In the genomic region with DNA sequence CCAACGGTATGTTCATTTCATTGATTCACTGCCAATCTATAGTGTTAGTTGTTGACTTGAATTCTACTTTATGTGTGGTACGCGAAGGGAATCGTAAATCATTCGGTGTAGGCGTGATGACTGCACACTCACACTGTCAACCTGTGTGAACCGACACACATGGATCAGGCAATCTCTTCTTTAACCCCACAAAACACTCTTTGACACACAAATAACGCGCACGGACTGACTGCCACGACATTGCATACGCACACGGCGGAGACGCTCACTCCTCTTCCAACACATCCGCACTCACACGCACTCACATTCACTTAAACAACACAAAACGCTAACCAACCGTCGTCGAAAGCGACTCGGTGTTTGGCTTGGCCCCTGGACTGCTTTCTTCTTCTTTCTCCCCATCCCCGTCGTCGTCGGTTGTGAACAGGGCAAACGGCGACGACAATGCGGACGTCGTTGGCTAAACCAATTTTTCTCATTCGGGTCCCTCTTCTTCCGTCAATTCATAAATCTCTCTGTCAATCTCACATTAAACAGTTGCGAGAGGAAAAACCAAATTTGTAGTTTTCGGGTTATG, we compare ENCODE assay signal across 8 worm cellular contexts.
TF ChIP-seq lines count a peak whose summit lies in the region.

No protein-coding gene starts in this region.

TF ChIP-seq in whole organism, L1 larva, 84 proteins besides CTCF, POLR2A, EP300 and RAD21 (continues in another document):
- TF ChIP-seq elt-3 (tag; optimal IDR thresholded peaks at IDR 0.05; lab: Kevin White, UChicago) (peak in 1 of 6 experiments; percentile 13), blmp-1 (tag; optimal IDR thresholded peaks at IDR 0.05; lab: Kevin White, UChicago) (peak; percentile 19), ces-1 (GFP tag; optimal IDR thresholded peaks at IDR 0.05; lab: Kevin White, UChicago) (no peak), hlh-4 (tag; optimal IDR thresholded peaks at IDR 0.05; lab: Kevin White, UChicago) (no peak), lin-35 (GFP tag; optimal IDR thresholded peaks at IDR 0.05; lab: Kevin White, UChicago) (peak in 1 of 2 experiments; percentile 36), lin-14 (GFP tag; optimal IDR thresholded peaks at IDR 0.05; lab: Kevin White, UChicago) (peak; percentile 43), efl-1 (optimal IDR thresholded peaks at IDR 0.05; lab: Kevin White, UChicago) (no peak), efl-1 (GFP tag; optimal IDR thresholded peaks at IDR 0.05 in 1 of 2; lab: Kevin White, UChicago) (peak in 1 of 2 experiments; percentile 14), egl-13 (tag; optimal IDR thresholded peaks at IDR 0.05; lab: Kevin White, UChicago) (no peak), alr-1 (tag; optimal IDR thresholded peaks at IDR 0.05; lab: Kevin White, UChicago; ENCODE audit: borderline replicate concordance) (no peak)

TF ChIP-seq in whole organism, L2 larva, 48 proteins besides CTCF, POLR2A, EP300 and RAD21:
- peak; percentile 19 for TF ChIP-seq nhr-129 (tag; optimal IDR thresholded peaks at IDR 0.05; lab: Kevin White, UChicago)
- peak; percentile 41 for TF ChIP-seq nhr-21 (tag; optimal IDR thresholded peaks at IDR 0.05; lab: Kevin White, UChicago)
- no peak for TF ChIP-seq mbf-1 (tag; optimal IDR thresholded peaks at IDR 0.05; lab: Kevin White, UChicago)
- TF ChIP-seq sma-9 (GFP tag; optimal IDR thresholded peaks at IDR 0.05; lab: Kevin White, UChicago): peak; percentile 1
- no peak for TF ChIP-seq sma-9 (tag; optimal IDR thresholded peaks at IDR 0.05; lab: Kevin White, UChicago)

TF ChIP-seq in whole organism, L3 larva, 47 proteins besides CTCF, POLR2A, EP300 and RAD21:
- TF ChIP-seq nhr-23 (tag; optimal IDR thresholded peaks at IDR 0.05; lab: Kevin White, UChicago) (peak; percentile 15), ZK546.5 (tag; optimal IDR thresholded peaks at IDR 0.05; lab: Kevin White, UChicago) (no peak), nfya-1 (tag; optimal IDR thresholded peaks at IDR 0.05; lab: Kevin White, UChicago; ENCODE audit: insufficient read depth) (peak; percentile 15), lin-39 (tag; optimal IDR thresholded peaks at IDR 0.05; lab: Kevin White, UChicago) (peak; percentile 60), nhr-11 (tag; optimal IDR thresholded peaks at IDR 0.05; lab: Kevin White, UChicago) (no peak)
TF ChIP-seq in whole organism, L3 larva: peak in this region for 3.

TF ChIP-seq in whole organism, L4 larva, 104 proteins besides CTCF, POLR2A, EP300 and RAD21:
- TF ChIP-seq hlh-11 (tag; optimal IDR thresholded peaks at IDR 0.05; lab: Kevin White, UChicago): peak; percentile 8
- TF ChIP-seq aha-1 (tag; lab: Kevin White, UChicago): peak; percentile 97
- no peak for TF ChIP-seq pha-4 (GFP tag; IDR thresholded peaks at IDR 0.05; lab: Robert Waterston, UW)
- no peak for TF ChIP-seq pha-4 (tag; optimal IDR thresholded peaks at IDR 0.05; lab: Kevin White, UChicago)
- TF ChIP-seq mxl-3 (GFP tag; optimal IDR thresholded peaks at IDR 0.05; lab: Kevin White, UChicago): peak; percentile 27
- TF ChIP-seq nhr-28 (tag; optimal IDR thresholded peaks at IDR 0.05; lab: Kevin White, UChicago): peak; percentile 65

TF ChIP-seq in whole organism, early embryonic, 17 proteins besides CTCF, POLR2A, EP300 and RAD21:
- TF ChIP-seq ets-7 (tag; optimal IDR thresholded peaks at IDR 0.05; lab: Kevin White, UChicago): peak; percentile 7
- peak; percentile 59 for TF ChIP-seq hmg-4 (GFP tag; optimal IDR thresholded peaks at IDR 0.05; lab: Kevin White, UChicago)
- TF ChIP-seq B0310.2 (tag; optimal IDR thresholded peaks at IDR 0.05; lab: Kevin White, UChicago): no peak
- TF ChIP-seq aly-1 (tag; optimal IDR thresholded peaks at IDR 0.05; lab: Kevin White, UChicago): no peak
- 0 out of 2 replicates have a peak, but pooled peaks have one; percentile 25 for TF ChIP-seq sea-1 (GFP tag; conservative IDR thresholded peaks at IDR 0.05; lab: Robert Waterston, UW)
TF ChIP-seq in whole organism, early embryonic: peak in this region for 3.

TF ChIP-seq in whole organism, late embryonic, 69 proteins besides CTCF, POLR2A, EP300 and RAD21:
- TF ChIP-seq unc-55 (GFP tag; optimal IDR thresholded peaks at IDR 0.05; lab: Kevin White, UChicago) (peak; percentile 80), unc-42 (tag; optimal IDR thresholded peaks at IDR 0.05; lab: Kevin White, UChicago) (peak; percentile 40), pha-2 (tag; optimal IDR thresholded peaks at IDR 0.05; lab: Kevin White, UChicago) (no peak), nhr-11 (tag; optimal IDR thresholded peaks at IDR 0.05; lab: Kevin White, UChicago) (no peak), hlh-6 (tag; optimal IDR thresholded peaks at IDR 0.05; lab: Kevin White, UChicago) (peak; percentile 50), ets-4 (tag; optimal IDR thresholded peaks at IDR 0.05; lab: Kevin White, UChicago) (no peak), ceh-31 (tag; optimal IDR thresholded peaks at IDR 0.05; lab: Kevin White, UChicago) (peak; percentile 2), zip-5 (tag; optimal IDR thresholded peaks at IDR 0.05; lab: Kevin White, UChicago) (no peak), sdc-2 (tag; optimal IDR thresholded peaks at IDR 0.05; lab: Kevin White, UChicago) (peak; percentile 29), K09A11.1 (tag; optimal IDR thresholded peaks at IDR 0.05; lab: Kevin White, UChicago; ENCODE audit: insufficient read depth) (no peak)
TF ChIP-seq in whole organism, late embryonic: peak in this region for 5.

TF ChIP-seq in whole organism, mixed stage, embryonic, 35 proteins besides CTCF, POLR2A, EP300 and RAD21:
- TF ChIP-seq ces-1 (GFP tag; optimal IDR thresholded peaks at IDR 0.05; lab: Kevin White, UChicago) (peak; percentile 47), ham-2 (GFP tag; optimal IDR thresholded peaks at IDR 0.05; lab: Kevin White, UChicago) (peak; percentile 11), drap-1 (GFP tag; optimal IDR thresholded peaks at IDR 0.05; lab: Kevin White, UChicago) (peak; percentile 7), unc-62 (GFP tag; optimal IDR thresholded peaks at IDR 0.05; lab: Kevin White, UChicago) (peak; percentile 59), sem-2 (GFP tag; optimal IDR thresholded peaks at IDR 0.05; lab: Kevin White, UChicago) (no peak), nhr-2 (tag; optimal IDR thresholded peaks at IDR 0.05; lab: Kevin White, UChicago) (peak; percentile 68)

TF ChIP-seq in whole organism, young adult, 124 proteins besides CTCF, POLR2A, EP300 and RAD21:
- TF ChIP-seq nfyb-1 (GFP tag; IDR thresholded peaks at IDR 0.05; lab: Robert Waterston, UW) (0 out of 2 replicates have a peak, but pooled peaks have one; percentile 12), snpc-4 (GFP tag; optimal IDR thresholded peaks at IDR 0.05; lab: Kevin White, UChicago) (no peak), snpc-4 (tag; optimal IDR thresholded peaks at IDR 0.05; lab: Kevin White, UChicago) (no peak), egrh-3 (GFP tag; IDR thresholded peaks at IDR 0.05; lab: Robert Waterston, UW) (no peak), hrde-1 (tag; optimal IDR thresholded peaks at IDR 0.05; lab: Kevin White, UChicago; ENCODE audit: borderline replicate concordance) (no peak), madf-6 (GFP tag; IDR thresholded peaks at IDR 0.05; lab: Robert Waterston, UW) (no peak), aptf-2 (GFP tag; conservative IDR thresholded peaks at IDR 0.05; lab: Robert Waterston, UW) (no peak), ceh-40 (GFP tag; IDR thresholded peaks at IDR 0.05; lab: Robert Waterston, UW) (0 out of 2 replicates have a peak, but pooled peaks have one; percentile 18), him-1 (tag; optimal IDR thresholded peaks at IDR 0.05; lab: Kevin White, UChicago) (no peak), ceh-27 (GFP tag; optimal IDR thresholded peaks at IDR 0.05; lab: Kevin White, UChicago) (peak; percentile 36), ekl-4 (GFP tag; IDR thresholded peaks at IDR 0.05; lab: Robert Waterston, UW) (0 out of 2 replicates have a peak, but pooled peaks have one; percentile 17), hmg-1.2 (GFP tag; IDR thresholded peaks at IDR 0.05; lab: Robert Waterston, UW) (0 out of 2 replicates have a peak, but pooled peaks have one; percentile 22), nhr-120 (GFP tag; IDR thresholded peaks at IDR 0.05; lab: Robert Waterston, UW) (no peak), let-526 (GFP tag; IDR thresholded peaks at IDR 0.05; lab: Robert Waterston, UW) (no peak), fkh-3 (tag; optimal IDR thresholded peaks at IDR 0.05; lab: Kevin White, UChicago) (no peak), nhr-90 (tag; optimal IDR thresholded peaks at IDR 0.05; lab: Kevin White, UChicago) (no peak), ceh-79 (tag; optimal IDR thresholded peaks at IDR 0.05; lab: Kevin White, UChicago) (no peak), dpl-1 (GFP tag; optimal IDR thresholded peaks at IDR 0.05; lab: Kevin White, UChicago) (no peak), zfh-2 (GFP tag; conservative IDR thresholded peaks at IDR 0.05; lab: Robert Waterston, UW) (peak; percentile 49; the same call in 1 of the 2 replicates), ztf-6 (GFP tag; IDR thresholded peaks at IDR 0.05; lab: Robert Waterston, UW) (peak; percentile 45; the same call in 1 of the 2 replicates), efl-1 (GFP tag; optimal IDR thresholded peaks at IDR 0.05; lab: Kevin White, UChicago) (no peak), tlf-1 (GFP tag; optimal IDR thresholded peaks at IDR 0.05; lab: Kevin White, UChicago) (no peak), mxl-1 (tag; optimal IDR thresholded peaks at IDR 0.05; lab: Kevin White, UChicago) (no peak), rec-8 (tag; optimal IDR thresholded peaks at IDR 0.05; lab: Kevin White, UChicago) (no peak)
TF ChIP-seq in whole organism, young adult: peak in this region for 7.
